Fruit fly (Drosophila melanogaster) whole organism, embryonic: Measurements from ENCODE around the gene sick.

ENCODE experiments used
- Atf6 ChIP-seq: fragments of 200-800 bp; sonication (Bioruptor generic); IDR thresholded peaks from 2 replicates; pipeline ENCODE4 v1.3.6; 2022; ENCODE audit warnings: missing biosample characterization, missing genetic modification characterization
- CG10147 ChIP-seq: fragments of 200-800 bp; sonication (Bioruptor generic); optimal IDR thresholded peaks from 2 replicates; lab custom pipeline; 2019; ENCODE audit warnings: missing biosample characterization, mild to moderate bottlenecking, missing genetic modification characterization, moderate library complexity
- CG11695 ChIP-seq: fragments of 200-800 bp; sonication (Bioruptor generic); IDR thresholded peaks from 3 replicates; pipeline ENCODE4 v1.3.6; 2022; ENCODE audit warnings: missing biosample characterization, missing genetic modification characterization
- CG1233 ChIP-seq: fragments of 200-800 bp; sonication (Bioruptor generic); optimal IDR thresholded peaks from 4 replicates; lab custom pipeline; 2018; ENCODE audit warnings: missing biosample characterization, mild to moderate bottlenecking, missing genetic modification characterization
- CG15601 ChIP-seq: fragments of 200-800 bp; sonication (Bioruptor generic); optimal IDR thresholded peaks from 3 replicates; lab custom pipeline; 2019; ENCODE audit warnings: missing biosample characterization, mild to moderate bottlenecking, missing genetic modification characterization, moderate library complexity
- CG16813 ChIP-seq: fragments of 200-800 bp; sonication (Bioruptor generic); IDR thresholded peaks from 3 replicates; pipeline ENCODE4 v1.3.6; 2022; ENCODE audit warnings: missing biosample characterization, missing genetic modification characterization; ENCODE audit not compliant: partially characterized antibody
- CG16815 ChIP-seq: fragments of 200-800 bp; sonication (Bioruptor generic); optimal IDR thresholded peaks from 3 replicates; lab custom pipeline; 2017; ENCODE audit warnings: missing biosample characterization, mild to moderate bottlenecking, missing genetic modification characterization
- CG2129 ChIP-seq: fragments of 200-800 bp; sonication (Bioruptor generic); IDR thresholded peaks from 2 replicates; pipeline ENCODE4 v1.3.6; 2022; ENCODE audit warnings: missing biosample characterization, missing genetic modification characterization; ENCODE audit not compliant: partially characterized antibody
- CG2199 ChIP-seq: fragments of 200-800 bp; sonication (Bioruptor generic); IDR thresholded peaks from 3 replicates; pipeline ENCODE4 v1.3.6; 2022; ENCODE audit warnings: missing biosample characterization, missing genetic modification characterization
- CG31224 ChIP-seq: fragments of 200-800 bp; sonication (Bioruptor generic); IDR thresholded peaks from 2 replicates; pipeline ENCODE4 v1.3.6; 2022; ENCODE audit warnings: missing biosample characterization, missing genetic modification characterization
- CG31365 ChIP-seq: fragments of 200-800 bp; sonication (Bioruptor generic); optimal IDR thresholded peaks from 2 replicates; lab custom pipeline; 2018; ENCODE audit warnings: missing biosample characterization, mild to moderate bottlenecking, missing genetic modification characterization
- CG32532 ChIP-seq: fragments of 200-800 bp; sonication (Bioruptor generic); IDR thresholded peaks from 2 replicates; pipeline ENCODE4 v1.3.6; 2022; ENCODE audit warnings: missing biosample characterization, missing genetic modification characterization
- CG3281 ChIP-seq: fragments of 200-800 bp; sonication (Bioruptor generic); optimal IDR thresholded peaks from 3 replicates; lab custom pipeline; 2017; ENCODE audit warnings: missing biosample characterization, mild to moderate bottlenecking, missing genetic modification characterization
- CG34422 ChIP-seq: fragments of 200-800 bp; sonication (Bioruptor generic); IDR thresholded peaks from 3 replicates; pipeline ENCODE4 v1.3.6; 2022; ENCODE audit warnings: missing biosample characterization, missing genetic modification characterization
- CG3726 ChIP-seq: fragments of 200-800 bp; sonication (Bioruptor generic); IDR thresholded peaks from 3 replicates; pipeline ENCODE4, ENCODE4 v1.3.6; 2022; ENCODE audit warnings: missing biosample characterization, missing genetic modification characterization
- CG4707 ChIP-seq: fragments of 200-800 bp; sonication (Bioruptor generic); optimal IDR thresholded peaks from 2 replicates; lab custom pipeline; 2018; ENCODE audit warnings: missing biosample characterization, mild to moderate bottlenecking, missing genetic modification characterization, moderate library complexity
- CG9797 ChIP-seq: fragments of 200-800 bp; sonication (Bioruptor generic); optimal IDR thresholded peaks from 3 replicates; lab custom pipeline; 2018; ENCODE audit warnings: missing biosample characterization, mild to moderate bottlenecking, missing genetic modification characterization
- Eip74EF ChIP-seq, 2 experiments: fragments of 200-800 bp in 1 of 2; fragments of >200 bp in 1 of 2; sonication (Bioruptor generic) in 1 of 2; optimal IDR thresholded peaks; 2 replicates each; lab custom pipeline; 2017 to 2019; ENCODE audit warnings: missing biosample characterization in 2 of 2, missing genetic modification characterization in 2 of 2, mild to moderate bottlenecking in 1 of 2, moderate library complexity in 1 of 2
- HmgZ ChIP-seq: fragments of 200-800 bp; sonication (Bioruptor generic); optimal IDR thresholded peaks from 2 replicates; lab custom pipeline; 2018; ENCODE audit warnings: missing biosample characterization, mild to moderate bottlenecking, missing genetic modification characterization
- Lhr ChIP-seq: fragments of 200-800 bp; sonication (Bioruptor generic); optimal IDR thresholded peaks from 3 replicates; lab custom pipeline; 2017; ENCODE audit warnings: mild to moderate bottlenecking, missing biosample characterization, missing genetic modification reagents, missing genetic modification characterization
- Meics ChIP-seq: fragments of 200-800 bp; sonication (Bioruptor generic); optimal IDR thresholded peaks from 2 replicates; lab custom pipeline; 2017; ENCODE audit warnings: missing biosample characterization, mild to moderate bottlenecking, missing genetic modification characterization
- NC2α ChIP-seq: fragments of 200-800 bp; sonication (Bioruptor generic); optimal IDR thresholded peaks from 2 replicates; lab custom pipeline; 2016; ENCODE audit warnings: missing biosample characterization, missing genetic modification characterization
- NFAT ChIP-seq: fragments of 200-800 bp; sonication (Bioruptor generic); IDR thresholded peaks from 2 replicates; pipeline ENCODE4 v1.3.6; 2022; ENCODE audit warnings: missing biosample characterization, missing genetic modification characterization
- Neu2 ChIP-seq: fragments of 200-800 bp; sonication (Bioruptor generic); optimal IDR thresholded peaks from 3 replicates; lab custom pipeline; 2016; ENCODE audit warnings: missing biosample characterization, missing genetic modification characterization, borderline replicate concordance
- Pdp1 ChIP-seq, 2 experiments: fragments of 200-800 bp; sonication (Bioruptor generic); optimal IDR thresholded peaks; 3 replicates each; lab custom pipeline; 2016; ENCODE audit warnings: missing biosample characterization in 2 of 2, missing genetic modification characterization in 2 of 2, mild to moderate bottlenecking in 1 of 2, moderate library complexity in 1 of 2
- Ptx1 ChIP-seq: fragments of 200-800 bp; sonication (Bioruptor generic); IDR thresholded peaks from 2 replicates; pipeline ENCODE4 v1.3.6; 2022; ENCODE audit warnings: missing biosample characterization, missing genetic modification characterization
- Side ChIP-seq: fragments of 200-800 bp; sonication (Bioruptor generic); optimal IDR thresholded peaks from 2 replicates; lab custom pipeline; 2016; ENCODE audit warnings: missing biosample characterization, missing genetic modification characterization
- Sox100B ChIP-seq: fragments of 200-800 bp; sonication (Bioruptor generic); optimal IDR thresholded peaks from 3 replicates; lab custom pipeline; 2018; ENCODE audit warnings: missing biosample characterization, mild to moderate bottlenecking, missing genetic modification characterization
- Xbp1 ChIP-seq: fragments of 200-800 bp; sonication (Bioruptor generic); optimal IDR thresholded peaks from 3 replicates; lab custom pipeline; 2016; ENCODE audit warnings: missing biosample characterization, mild to moderate bottlenecking, missing genetic modification characterization
- Xrp1 ChIP-seq: fragments of 200-800 bp; sonication (Bioruptor generic); IDR thresholded peaks from 2 replicates; pipeline ENCODE4 v1.3.6; 2022; ENCODE audit warnings: missing biosample characterization, missing genetic modification characterization
- ap ChIP-seq: fragments of 200-800 bp; sonication (Bioruptor generic); IDR thresholded peaks from 2 replicates; pipeline ENCODE4 v1.3.6; 2022; ENCODE audit warnings: missing biosample characterization, missing genetic modification characterization
- ash1 ChIP-seq: fragments of 200-800 bp; sonication (Bioruptor generic); optimal IDR thresholded peaks from 2 replicates; lab custom pipeline; 2018; ENCODE audit warnings: missing biosample characterization, mild to moderate bottlenecking, missing genetic modification characterization
- chinmo ChIP-seq: fragments of 200-800 bp; sonication (Bioruptor generic); IDR thresholded peaks from 4 replicates; pipeline ENCODE4 v1.3.6; 2022; ENCODE audit warnings: missing biosample characterization, missing genetic modification characterization; ENCODE audit not compliant: partially characterized antibody
- chn ChIP-seq: fragments of 200-800 bp; sonication (Bioruptor generic); optimal IDR thresholded peaks from 2 replicates; lab custom pipeline; 2016; ENCODE audit warnings: missing biosample characterization, missing genetic modification characterization
- danr ChIP-seq: fragments of 200-800 bp; sonication (Bioruptor generic); IDR thresholded peaks from 2 replicates; pipeline ENCODE4 v1.3.6; 2022; ENCODE audit warnings: missing biosample characterization, missing genetic modification characterization
- dati ChIP-seq: fragments of 200-800 bp; sonication (Bioruptor generic); IDR thresholded peaks from 2 replicates; pipeline ENCODE4 v1.3.6; 2022; ENCODE audit warnings: missing biosample characterization, missing genetic modification characterization
- gcm ChIP-seq: fragments of 200-800 bp; sonication (Bioruptor generic); optimal IDR thresholded peaks from 2 replicates; lab custom pipeline; 2019; ENCODE audit warnings: missing biosample characterization, mild to moderate bottlenecking, missing genetic modification characterization, moderate library complexity
- gsb ChIP-seq: fragments of 200-800 bp; sonication (Bioruptor generic); IDR thresholded peaks from 2 replicates; pipeline ENCODE4 v1.3.6; 2022; ENCODE audit warnings: missing biosample characterization, missing genetic modification characterization
- lbe ChIP-seq: fragments of 200-800 bp; sonication (Bioruptor generic); optimal IDR thresholded peaks from 2 replicates; lab custom pipeline; 2016; ENCODE audit warnings: missing biosample characterization, mild to moderate bottlenecking, missing genetic modification characterization
- nom ChIP-seq: fragments of 200-800 bp; sonication (Bioruptor generic); optimal IDR thresholded peaks from 2 replicates; lab custom pipeline; 2017; ENCODE audit warnings: missing biosample characterization, missing genetic modification characterization, mild to moderate bottlenecking, moderate library complexity, missing genetic modification reagents
- p53 ChIP-seq: fragments of 200-800 bp; sonication (Bioruptor generic); optimal IDR thresholded peaks from 2 replicates; lab custom pipeline; 2016; ENCODE audit warnings: missing biosample characterization, missing genetic modification characterization
- pros ChIP-seq: fragments of 200-800 bp; sonication (Bioruptor generic); optimal IDR thresholded peaks from 3 replicates; lab custom pipeline; 2019; ENCODE audit warnings: missing biosample characterization, mild to moderate bottlenecking, missing genetic modification characterization, moderate library complexity
- row ChIP-seq: fragments of 200-800 bp; sonication (Bioruptor generic); IDR thresholded peaks from 3 replicates; pipeline ENCODE4 v1.3.6; 2022; ENCODE audit warnings: missing biosample characterization, missing genetic modification characterization
- slou ChIP-seq: fragments of 200-800 bp; sonication (Bioruptor generic); optimal IDR thresholded peaks from 3 replicates; lab custom pipeline; 2016; ENCODE audit warnings: missing biosample characterization, missing genetic modification characterization
- sob ChIP-seq: fragments of 200-800 bp; sonication (Bioruptor generic); IDR thresholded peaks from 2 replicates; pipeline ENCODE4 v1.3.6; 2022; ENCODE audit warnings: missing biosample characterization, missing genetic modification characterization
- sr ChIP-seq: fragments of 200-800 bp; sonication (Bioruptor generic); IDR thresholded peaks from 3 replicates; pipeline ENCODE4 v1.3.6; 2022; ENCODE audit warnings: missing biosample characterization, missing genetic modification characterization
- tap ChIP-seq: fragments of 200-800 bp; optimal IDR thresholded peaks from 3 replicates; lab custom pipeline; 2019; ENCODE audit warnings: missing biosample characterization, mild to moderate bottlenecking, missing genetic modification characterization, moderate library complexity
- ttk ChIP-seq: fragments of 200-800 bp; sonication (Bioruptor generic); IDR thresholded peaks from 2 replicates; pipeline ENCODE4 v2.1.2; 2022; ENCODE audit warnings: missing biosample characterization, missing genetic modification characterization
- unc-4 ChIP-seq: fragments of 200-800 bp; sonication (Bioruptor generic); IDR thresholded peaks from 2 replicates; pipeline ENCODE4 v1.3.6; 2022; ENCODE audit warnings: missing biosample characterization, missing genetic modification characterization; ENCODE audit not compliant: partially characterized antibody
- vfl ChIP-seq: fragments of 200-800 bp; sonication (Bioruptor generic); optimal IDR thresholded peaks from 2 replicates; lab custom pipeline; 2016; ENCODE audit warnings: missing biosample characterization, missing genetic modification characterization
- wor ChIP-seq: fragments of 200-800 bp; sonication (Bioruptor generic); IDR thresholded peaks from 2 replicates; pipeline ENCODE4 v1.3.6; 2022; ENCODE audit warnings: missing biosample characterization, missing genetic modification characterization

Gene sick

DNA sequence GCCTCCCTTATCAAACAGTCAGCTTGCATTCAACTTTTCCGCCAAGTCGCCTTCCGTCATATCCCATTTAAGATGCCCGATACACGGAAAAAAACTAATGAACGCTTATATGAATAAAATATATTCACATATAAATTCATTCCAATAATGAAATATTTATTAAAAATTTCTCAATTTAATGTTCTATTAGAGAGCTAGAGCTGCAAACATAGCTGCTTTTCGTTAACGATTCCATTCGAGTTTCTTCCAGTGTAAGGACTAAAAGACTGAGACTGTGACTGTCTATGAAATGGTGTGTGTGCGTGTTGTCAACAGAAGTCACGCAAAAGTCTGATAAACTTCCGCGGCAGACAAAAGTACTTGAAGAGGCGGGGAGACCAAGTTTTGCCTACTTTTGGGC is 133.9 kb downstream of the sick start (continued):
- no peak for TF ChIP-seq sr (GFP tag; lab: Robert Waterston, UW)
- TF ChIP-seq ash1: no peak
- TF ChIP-seq gsb (GFP tag; lab: Robert Waterston, UW): no peak
- no peak for TF ChIP-seq NC2α (GFP tag; lab: Kevin White, UChicago)
- TF ChIP-seq danr (GFP tag; lab: Robert Waterston, UW): no peak
- no peak for TF ChIP-seq chinmo
- peak; percentile 4 for TF ChIP-seq CG15601 (tag; lab: Kevin White, UChicago)
- TF ChIP-seq CG16815 (GFP tag; lab: Kevin White, UChicago): peak; percentile 15
- TF ChIP-seq Pdp1 (GFP tag; optimal IDR thresholded peaks at IDR 0.05; lab: Kevin White, UChicago): no peak
- peak; percentile 48; the same call in 1 of the 2 replicates for TF ChIP-seq Xrp1 (GFP tag; lab: Robert Waterston, UW)
- TF ChIP-seq nom (GFP tag; lab: Kevin White, UChicago): no peak
- no peak for TF ChIP-seq p53
- no peak for TF ChIP-seq CG2199 (GFP tag; lab: Robert Waterston, UW)
- peak; percentile 29 for TF ChIP-seq CG4707 (GFP tag; lab: Kevin White, UChicago)
- TF ChIP-seq CG10147: peak; percentile 34
- TF ChIP-seq CG2129 (GFP tag; lab: Robert Waterston, UW): no peak
- TF ChIP-seq CG16813: no peak
- no peak for TF ChIP-seq Lhr (GFP tag; lab: Kevin White, UChicago)
- peak; percentile 28 for TF ChIP-seq tap (tag; lab: Kevin White, UChicago)
- peak; percentile 1 for TF ChIP-seq chn
- no peak for TF ChIP-seq CG3726 (GFP tag; lab: Robert Waterston, UW)
- peak; percentile 48; the same call in 1 of the 2 replicates for TF ChIP-seq Atf6 (GFP tag; lab: Robert Waterston, UW)
- TF ChIP-seq Side (GFP tag; lab: Kevin White, UChicago): no peak
- TF ChIP-seq unc-4 (GFP tag; lab: Robert Waterston, UW): no peak
- TF ChIP-seq Neu2 (GFP tag; lab: Kevin White, UChicago): no peak
- no peak for TF ChIP-seq HmgZ (tag; lab: Kevin White, UChicago)
- no peak for TF ChIP-seq CG34422 (GFP tag; lab: Robert Waterston, UW)
- peak; percentile 43 for TF ChIP-seq Ptx1
- peak; percentile 48 for TF ChIP-seq Xbp1 (GFP tag; lab: Kevin White, UChicago)
- no peak for TF ChIP-seq dati (GFP tag; lab: Robert Waterston, UW)
- TF ChIP-seq lbe: no peak
- TF ChIP-seq pros (GFP tag; lab: Kevin White, UChicago): no peak
- peak; percentile 24 for TF ChIP-seq CG1233
- peak; percentile 43 for TF ChIP-seq Sox100B
- TF ChIP-seq ap (GFP tag; lab: Robert Waterston, UW): 0 out of 2 replicates have a peak, but pooled peaks have one; percentile 19
- TF ChIP-seq NFAT (GFP tag; lab: Robert Waterston, UW): no peak
- peak; percentile 10 for TF ChIP-seq slou (GFP tag; lab: Kevin White, UChicago)
- TF ChIP-seq Eip74EF (GFP tag; optimal IDR thresholded peaks at IDR 0.05; lab: Kevin White, UChicago): peak in 1 of 2 experiments; percentile 4
- TF ChIP-seq gcm (GFP tag; lab: Kevin White, UChicago): no peak
- peak; percentile 57 for TF ChIP-seq Meics (GFP tag; lab: Kevin White, UChicago)
- no peak for TF ChIP-seq sob
- no peak for TF ChIP-seq wor (GFP tag; lab: Robert Waterston, UW)
- peak; percentile 57; the same call in 1 of the 2 replicates for TF ChIP-seq CG32532 (GFP tag; lab: Robert Waterston, UW)
- TF ChIP-seq CG31224 (GFP tag; lab: Robert Waterston, UW): no peak
- TF ChIP-seq CG3281 (GFP tag; lab: Kevin White, UChicago): peak; percentile 66
- no peak for TF ChIP-seq vfl
- TF ChIP-seq row (GFP tag; lab: Robert Waterston, UW): peak; percentile 65
- no peak for TF ChIP-seq ttk
- no peak for TF ChIP-seq CG9797 (GFP tag; lab: Kevin White, UChicago)
- TF ChIP-seq CG11695 (GFP tag; lab: Robert Waterston, UW): 0 out of 3 replicates have a peak, but pooled peaks have one; percentile 52
- no peak for TF ChIP-seq CG31365
